Worm (Caenorhabditis elegans): ENCODE data around the gene mrpl-45.
A peak's percentile ranks its signal among the peaks of the same experiment; 100 is the strongest.

Gene mrpl-45

DNA sequence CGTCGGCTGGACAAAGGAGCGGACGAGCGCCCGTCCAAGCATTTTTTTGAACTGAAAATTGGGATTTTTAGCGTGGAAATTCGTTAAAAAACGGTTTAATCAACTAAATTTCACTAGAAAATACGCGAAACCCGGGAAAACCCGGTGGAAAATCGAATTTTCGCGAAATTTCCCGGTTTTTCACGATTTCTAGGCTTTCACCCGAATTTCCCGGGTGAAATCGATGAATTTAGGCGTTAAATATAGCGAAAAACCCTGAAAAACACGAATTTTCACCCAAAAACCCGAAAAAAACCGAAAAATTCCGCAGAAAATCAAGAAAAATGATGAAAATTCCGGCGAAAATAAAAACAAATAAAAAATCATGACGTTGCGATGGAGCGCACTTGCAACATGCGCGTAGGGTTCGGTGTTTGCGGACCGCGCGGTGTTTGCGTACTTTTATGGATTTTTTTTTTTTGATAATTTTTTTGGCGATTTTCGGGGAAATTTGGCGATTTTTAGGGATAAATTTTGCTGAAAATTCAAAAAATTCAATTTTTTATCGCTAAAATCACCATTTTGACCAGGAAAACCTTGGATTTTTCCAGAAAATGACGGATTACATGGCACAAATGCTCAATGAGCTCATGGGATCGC lies at the start of gene mrpl-45, which contains the start of gene Y119D3B.12:
Gene mrpl-45 (minus strand): TSS at position 51 of the 639 bp plus-strand sequence.
Gene Y119D3B.12 (plus strand): TSS at position 589 of the 639 bp plus-strand sequence.
- peak; percentile 81 for TF ChIP-seq hlh-30 (tag; optimal IDR thresholded peaks at IDR 0.05; ENCODE audit: insufficient read depth)
- TF ChIP-seq egl-27 (tag; optimal IDR thresholded peaks at IDR 0.05) = no peak
- 0 out of 2 replicates have a peak, but pooled peaks have one; percentile 18 for TF ChIP-seq ceh-20 (GFP tag; IDR thresholded peaks at IDR 0.05)
- TF ChIP-seq ctbp-1 (GFP tag; IDR thresholded peaks at IDR 0.05) = peak; percentile 29; the same call in 1 of the 2 replicates
- TF ChIP-seq Y48G9A.11 (GFP tag; IDR thresholded peaks at IDR 0.05) = no peak
- no peak for TF ChIP-seq skn-1 (tag; optimal IDR thresholded peaks at IDR 0.05)
- TF ChIP-seq D1046.2 (GFP tag; IDR thresholded peaks at IDR 0.05) = no peak
- no peak for TF ChIP-seq unc-130 (GFP tag; optimal IDR thresholded peaks at IDR 0.05)
- peak in 1 of 2 experiments; percentile 55 for TF ChIP-seq hif-1 (tag; optimal IDR thresholded peaks at IDR 0.05)
- no peak for TF ChIP-seq set-16 (GFP tag; IDR thresholded peaks at IDR 0.05)
- TF ChIP-seq ces-1 (GFP tag; optimal IDR thresholded peaks at IDR 0.05) = no peak
- TF ChIP-seq hmg-1.1 (GFP tag; IDR thresholded peaks at IDR 0.05) = peak; percentile 65
- no peak for TF ChIP-seq ceh-82 (tag; optimal IDR thresholded peaks at IDR 0.05)
- TF ChIP-seq nhr-28 (tag; optimal IDR thresholded peaks at IDR 0.05) = peak; percentile 41
- peak; percentile 54 for TF ChIP-seq nhr-102 (tag; optimal IDR thresholded peaks at IDR 0.05)
- no peak for TF ChIP-seq mdt-29 (GFP tag; IDR thresholded peaks at IDR 0.05)
- TF ChIP-seq nhr-237 (tag; optimal IDR thresholded peaks at IDR 0.05) = no peak
- TF ChIP-seq nhr-6 (tag; optimal IDR thresholded peaks at IDR 0.05) = peak; percentile 70
- TF ChIP-seq lin-1 (GFP tag; IDR thresholded peaks at IDR 0.05) = no peak
- no peak for TF ChIP-seq aly-2 (tag; optimal IDR thresholded peaks at IDR 0.05)
- peak; percentile 18 for TF ChIP-seq fkh-10 (GFP tag; optimal IDR thresholded peaks at IDR 0.05)
- TF ChIP-seq spr-3 (GFP tag; optimal IDR thresholded peaks at IDR 0.05) = no peak
- TF ChIP-seq mes-2 (tag; optimal IDR thresholded peaks at IDR 0.05; ENCODE audit: poor library complexity, severe bottlenecking) = peak; percentile 88
- no peak for TF ChIP-seq daf-19 (GFP tag; conservative IDR thresholded peaks at IDR 0.05)
- 0 out of 2 replicates have a peak, but pooled peaks have one; percentile 33 for TF ChIP-seq dmd-6 (GFP tag; IDR thresholded peaks at IDR 0.05)
- TF ChIP-seq mdl-1 (tag; optimal IDR thresholded peaks at IDR 0.05) = no peak
- TF ChIP-seq ceh-28 (tag; optimal IDR thresholded peaks at IDR 0.05) = no peak
- TF ChIP-seq arid-1 (GFP tag; conservative IDR thresholded peaks at IDR 0.05) = peak; percentile 66
- TF ChIP-seq nhr-10 (tag; optimal IDR thresholded peaks at IDR 0.05) = no peak
- peak; percentile 66 for TF ChIP-seq nhr-77 (tag; optimal IDR thresholded peaks at IDR 0.05)
- TF ChIP-seq lin-29 (GFP tag; IDR thresholded peaks at IDR 0.05) = no peak
- TF ChIP-seq nhr-76 (tag; optimal IDR thresholded peaks at IDR 0.05) = no peak
- 0 out of 2 replicates have a peak, but pooled peaks have one; percentile 38 for TF ChIP-seq php-3 (GFP tag; IDR thresholded peaks at IDR 0.05)
- peak in 1 of 2 experiments; percentile 88 for TF ChIP-seq lsy-2 (tag; optimal IDR thresholded peaks at IDR 0.05)
- TF ChIP-seq snpc-1.2 (GFP tag; IDR thresholded peaks at IDR 0.05) = no peak
- TF ChIP-seq F44E2.7 (GFP tag; IDR thresholded peaks at IDR 0.05) = no peak
- no peak for TF ChIP-seq lin-39 (tag; optimal IDR thresholded peaks at IDR 0.05)
- no peak for TF ChIP-seq ZK337.2 (GFP tag; IDR thresholded peaks at IDR 0.05)
- no peak for TF ChIP-seq zfp-2 (tag; optimal IDR thresholded peaks at IDR 0.05)
- TF ChIP-seq tag-97 (GFP tag; IDR thresholded peaks at IDR 0.05) = no peak
- TF ChIP-seq nhr-11 (tag; optimal IDR thresholded peaks at IDR 0.05) = peak; percentile 22
- TF ChIP-seq ama-1 (optimal IDR thresholded peaks at IDR 0.05) = peak; percentile 2
- no peak for TF ChIP-seq nhr-41 (GFP tag; IDR thresholded peaks at IDR 0.05)
- no peak for TF ChIP-seq ceh-62 (tag; optimal IDR thresholded peaks at IDR 0.05)
- no peak for TF ChIP-seq R02D3.7 (tag; optimal IDR thresholded peaks at IDR 0.05)
- no peak for TF ChIP-seq ztf-11 (tag; optimal IDR thresholded peaks at IDR 0.05)
- TF ChIP-seq lin-13 (GFP tag; optimal IDR thresholded peaks at IDR 0.05) = peak; percentile 58
- peak in 1 of 2 experiments; percentile 86 for TF ChIP-seq unc-62 (GFP tag; optimal IDR thresholded peaks at IDR 0.05 in 1 of 2)
- TF ChIP-seq unc-62 (tag; optimal IDR thresholded peaks at IDR 0.05) = no peak
- no peak for TF ChIP-seq ceh-32 (tag; optimal IDR thresholded peaks at IDR 0.05; ENCODE audit: poor library complexity)
- peak; percentile 36 for TF ChIP-seq lin-15B (tag; optimal IDR thresholded peaks at IDR 0.05)

Data from whole organism, L4 larva.